Fruit fly (Drosophila melanogaster) whole organism: Measurements from ENCODE around the gene Tat.

ENCODE experiments used
- CG8478 ChIP-seq: fragments of >200 bp; optimal IDR thresholded peaks from 2 replicates; lab custom pipeline; 2018; ENCODE audit warnings: inconsistent platforms
- EcR ChIP-seq, 2 experiments: fragments of >200 bp; optimal IDR thresholded peaks; 2 replicates each; lab custom pipeline; 2017; ENCODE audit warnings: missing biosample characterization in 2 of 2, missing genetic modification characterization in 2 of 2, missing genetic modification reagents in 2 of 2
- psq ChIP-seq: fragments of >200 bp; optimal IDR thresholded peaks from 2 replicates; lab custom pipeline; 2017
- usp ChIP-seq: fragments of >200 bp; optimal IDR thresholded peaks from 2 replicates; lab custom pipeline; 2017; ENCODE audit warnings: missing biosample characterization, missing genetic modification characterization, mixed read lengths

DNA sequence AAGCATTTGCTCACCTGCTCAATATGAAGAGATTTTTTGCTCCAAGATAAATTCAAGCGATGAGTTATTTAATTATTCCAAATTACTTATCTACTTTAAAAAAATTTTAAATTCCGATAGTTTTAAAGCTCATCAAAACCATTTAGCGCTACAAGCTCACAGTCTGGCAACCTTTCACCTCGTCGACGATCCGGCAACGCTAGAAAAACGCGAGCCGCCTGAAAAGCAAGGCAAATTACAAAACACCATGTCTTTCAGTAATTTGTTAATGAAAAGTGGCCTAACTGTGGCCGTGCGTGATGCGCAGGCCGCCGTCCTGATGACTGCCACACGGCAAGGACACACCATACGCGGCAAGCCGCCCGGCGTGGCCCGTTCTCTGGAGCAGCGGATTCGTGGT lies 34.9 kb upstream of the Tat start, which contains the start of gene mRpL38:
- TF ChIP-seq usp (GFP tag; lab: Kevin White, UChicago) (no peak), EcR (GFP tag; optimal IDR thresholded peaks at IDR 0.05; lab: Kevin White, UChicago) (no peak), CG8478 (lab: Kevin White, UChicago) (no peak), psq (no peak)
